Worm (Caenorhabditis elegans): ENCODE results near the gene clec-232.
"Not testable (repeated sequence)": the region's sequence is repeated elsewhere in the genome, so short reads cannot be mapped to it uniquely, and the experiment has no call there.

DNA sequence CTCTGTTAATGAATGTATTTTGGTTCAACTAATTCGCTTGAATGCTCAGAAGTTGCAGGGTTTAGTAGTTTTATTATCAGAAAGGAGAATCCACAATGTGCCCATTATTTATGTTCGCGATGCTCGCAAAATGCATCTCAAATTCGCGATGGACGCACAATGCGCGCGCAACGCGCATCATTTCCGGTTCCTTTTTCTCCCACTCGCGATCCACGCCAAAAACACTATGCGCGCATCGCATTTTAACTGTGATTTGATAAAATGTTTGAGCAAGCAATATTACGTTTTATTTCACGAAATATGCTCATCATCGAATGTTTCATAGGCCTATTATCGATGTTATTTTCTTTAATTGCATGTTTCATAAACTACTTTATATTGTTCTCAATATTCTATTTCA is 46.1 kb upstream of the clec-232 start, which contains the start of gene srbc-77:
- not testable (repeated sequence) for TF ChIP-seq pha-4, snpc-4, nhr-237, sptf-1, unc-39, ceh-39, mab-5, mep-1, cnd-1, elt-3, ztf-11, nhr-2, lsy-2 (tag; optimal IDR thresholded peaks at IDR 0.05)
